Worm (Caenorhabditis elegans): Measurements from ENCODE around the gene C29G2.3.
"Not testable (repeated sequence)": the region's sequence is repeated elsewhere in the genome, so short reads cannot be mapped to it uniquely, and the experiment has no call there.

C29G2.3 gene

DNA sequence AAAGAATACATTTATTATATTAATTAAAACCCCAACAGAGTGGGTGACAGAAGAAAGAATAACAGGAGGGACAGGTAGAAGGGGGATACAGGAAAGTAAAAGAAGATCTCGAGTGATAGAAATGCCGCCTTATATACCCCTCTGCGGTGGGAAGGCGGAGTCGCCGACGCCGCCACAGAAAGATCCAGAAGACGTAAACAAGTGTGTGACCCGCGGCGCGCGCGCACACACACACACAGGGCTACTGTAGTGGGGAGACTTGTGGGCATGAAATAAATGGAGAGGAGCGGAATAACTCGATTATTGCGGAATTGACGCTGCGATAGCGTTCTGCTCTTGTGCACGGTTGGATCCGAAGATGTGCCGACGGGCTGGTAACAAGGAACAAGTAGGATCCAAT, 15.0 kb downstream of the C29G2.3 start:
- no peak for TF ChIP-seq daf-19 (GFP tag; conservative IDR thresholded peaks at IDR 0.05)
- TF ChIP-seq Y105C5A.15 (GFP tag; IDR thresholded peaks at IDR 0.05): no peak
- 0 out of 2 replicates have a peak, but pooled peaks have one; percentile 47 for TF ChIP-seq F44E2.7 (GFP tag; IDR thresholded peaks at IDR 0.05)
- TF ChIP-seq snpc-1.2 (GFP tag; IDR thresholded peaks at IDR 0.05): 0 out of 2 replicates have a peak, but pooled peaks have one; percentile 20
- TF ChIP-seq zfp-2 (tag; optimal IDR thresholded peaks at IDR 0.05): no peak
- TF ChIP-seq ceh-20 (GFP tag; IDR thresholded peaks at IDR 0.05): no peak
- TF ChIP-seq ztf-7 (tag; optimal IDR thresholded peaks at IDR 0.05): no peak
- TF ChIP-seq dmd-9 (GFP tag; IDR thresholded peaks at IDR 0.05): no peak
- peak in 1 of 2 experiments; percentile 2 for TF ChIP-seq unc-62 (GFP tag; optimal IDR thresholded peaks at IDR 0.05 in 1 of 2)
- TF ChIP-seq unc-62 (tag; optimal IDR thresholded peaks at IDR 0.05): no peak

- not testable (repeated sequence) for TF ChIP-seq daf-8 (GFP tag; IDR thresholded peaks at IDR 0.05); duxl-1 (tag; optimal IDR thresholded peaks at IDR 0.05; ENCODE audit: poor library complexity); lin-13 (GFP tag; optimal IDR thresholded peaks at IDR 0.05)
Measured at ce11 chrV:2598830-2599229, 18.1 kb downstream of the C29G2.3 start, which contains the start of gene F53E10.5. Gene F53E10.5 (minus strand): TSS chrV:2598930.

ce11 chrV:2600543-2600942, 19.8 kb downstream of the C29G2.3 start:
- TF ChIP-seq spr-1 (tag; optimal IDR thresholded peaks at IDR 0.05) (peak; percentile 67), pqm-1 (tag; optimal IDR thresholded peaks at IDR 0.05) (no peak), daf-12 (tag; optimal IDR thresholded peaks at IDR 0.05) (no peak), Y48G9A.11 (GFP tag; IDR thresholded peaks at IDR 0.05) (peak; percentile 79), snpc-4 (tag; optimal IDR thresholded peaks at IDR 0.05) (no peak), nhr-102 (tag; optimal IDR thresholded peaks at IDR 0.05) (peak; percentile 77), lim-7 (GFP tag; IDR thresholded peaks at IDR 0.05) (no peak; the same call in 1 of the 2 replicates), nhr-76 (tag; optimal IDR thresholded peaks at IDR 0.05) (no peak), mxl-3 (GFP tag; optimal IDR thresholded peaks at IDR 0.05) (peak; percentile 8), gei-8 (GFP tag; optimal IDR thresholded peaks at IDR 0.05) (no peak), D1046.2 (GFP tag; IDR thresholded peaks at IDR 0.05) (peak; percentile 70; the same call in 1 of the 2 replicates), mdl-1 (tag; optimal IDR thresholded peaks at IDR 0.05) (no peak), ctbp-1 (GFP tag; IDR thresholded peaks at IDR 0.05) (peak; percentile 85), rbr-2 (tag; optimal IDR thresholded peaks at IDR 0.05) (peak; percentile 90), lin-15B (tag; optimal IDR thresholded peaks at IDR 0.05) (peak; percentile 49), jun-1 (tag; optimal IDR thresholded peaks at IDR 0.05) (no peak), mdt-29 (GFP tag; IDR thresholded peaks at IDR 0.05) (peak; percentile 85), hmg-1.1 (GFP tag; IDR thresholded peaks at IDR 0.05) (peak; percentile 96), unc-39 (tag; optimal IDR thresholded peaks at IDR 0.05) (no peak), daf-8 (GFP tag; IDR thresholded peaks at IDR 0.05) (no peak), ceh-62 (tag; optimal IDR thresholded peaks at IDR 0.05) (no peak), hlh-30 (tag; optimal IDR thresholded peaks at IDR 0.05; ENCODE audit: insufficient read depth) (peak; percentile 18), attf-4 (tag; optimal IDR thresholded peaks at IDR 0.05) (no peak), hif-1 (tag; optimal IDR thresholded peaks at IDR 0.05) (peak in 1 of 2 experiments; percentile 72), T26A8.4 (GFP tag; IDR thresholded peaks at IDR 0.05) (peak; percentile 88), lin-13 (GFP tag; optimal IDR thresholded peaks at IDR 0.05) (peak; percentile 76), dve-1 (tag; optimal IDR thresholded peaks at IDR 0.05; ENCODE audit: insufficient read depth) (peak; percentile 81), zfp-2 (tag; optimal IDR thresholded peaks at IDR 0.05) (peak; percentile 62), vab-7 (GFP tag; IDR thresholded peaks at IDR 0.05) (peak; percentile 83), ztf-7 (tag; optimal IDR thresholded peaks at IDR 0.05) (no peak), mep-1 (tag; optimal IDR thresholded peaks at IDR 0.05) (peak; percentile 73), lin-29 (GFP tag; IDR thresholded peaks at IDR 0.05) (peak; percentile 74), lin-39 (tag; optimal IDR thresholded peaks at IDR 0.05) (no peak), dpl-1 (GFP tag; optimal IDR thresholded peaks at IDR 0.05) (peak; percentile 94), F10B5.3 (tag; optimal IDR thresholded peaks at IDR 0.05) (peak; percentile 36), pha-4 (GFP tag; IDR thresholded peaks at IDR 0.05) (peak; percentile 93), pha-4 (tag; optimal IDR thresholded peaks at IDR 0.05) (peak; percentile 16), nhr-11 (tag; optimal IDR thresholded peaks at IDR 0.05) (peak; percentile 56), nhr-25 (tag; optimal IDR thresholded peaks at IDR 0.05; ENCODE audit: borderline replicate concordance, insufficient read depth) (no peak)

All from whole organism, L4 larva.